Fruit fly (Drosophila melanogaster): ENCODE results near the gene Vap33.
A peak's percentile ranks its signal among the peaks of the same experiment; 100 is the strongest.

Gene Vap33

dm6 chrX:3931669-3932068 is 17.1 kb upstream of the Vap33 start (continued):
- TF ChIP-seq CG32532 (GFP tag; IDR thresholded peaks at IDR 0.05) (no peak; the same call in 1 of the 2 replicates), phol (tag; optimal IDR thresholded peaks at IDR 0.05) (peak; percentile 42), Usf (GFP tag; optimal IDR thresholded peaks at IDR 0.05) (no peak), Oli (tag; optimal IDR thresholded peaks at IDR 0.05) (peak; percentile 39), CG10321 (GFP tag; IDR thresholded peaks at IDR 0.05) (no peak), odd (GFP tag; optimal IDR thresholded peaks at IDR 0.05) (no peak), danr (GFP tag; IDR thresholded peaks at IDR 0.05) (no peak), onecut (GFP tag; IDR thresholded peaks at IDR 0.05) (no peak), CG18262 (tag; optimal IDR thresholded peaks at IDR 0.05) (peak; percentile 2), pan (optimal IDR thresholded peaks at IDR 0.05) (no peak), pan (GFP tag; optimal IDR thresholded peaks at IDR 0.05 in 1 of 2, IDR thresholded peaks at IDR 0.05 in 1 of 2) (no peak), fd96Cb (tag; optimal IDR thresholded peaks at IDR 0.05) (peak; percentile 31), lola (GFP tag; optimal IDR thresholded peaks at IDR 0.05) (peak in 1 of 3 experiments; percentile 18), Blimp-1 (GFP tag; optimal IDR thresholded peaks at IDR 0.05) (peak; percentile 35), B-H2 (GFP tag; optimal IDR thresholded peaks at IDR 0.05) (no peak), ken (GFP tag; IDR thresholded peaks at IDR 0.05) (0 out of 3 replicates have a peak, but pooled peaks have one; percentile 24), CG12659 (GFP tag; optimal IDR thresholded peaks at IDR 0.05) (peak; percentile 8), CG17829 (tag; optimal IDR thresholded peaks at IDR 0.05) (peak; percentile 19), sens (GFP tag) (peak; percentile 14), CG11696 (GFP tag; IDR thresholded peaks at IDR 0.05) (no peak), vvl (GFP tag; IDR thresholded peaks at IDR 0.05) (peak; percentile 40; the same call in 1 of the 2 replicates), CoRest (tag; optimal IDR thresholded peaks at IDR 0.05) (peak; percentile 17), Hmr (GFP tag; optimal IDR thresholded peaks at IDR 0.05) (no peak), Awh (GFP tag; IDR thresholded peaks at IDR 0.05) (no peak), Deaf1 (tag; optimal IDR thresholded peaks at IDR 0.05) (no peak), CG9932 (GFP tag; IDR thresholded peaks at IDR 0.05) (no peak; the same call in 1 of the 2 replicates), CG15269 (tag; optimal IDR thresholded peaks at IDR 0.05) (peak; percentile 11), CG3726 (GFP tag; IDR thresholded peaks at IDR 0.05) (no peak), dmrt11E (tag; optimal IDR thresholded peaks at IDR 0.05) (peak; percentile 6), trh (GFP tag; optimal IDR thresholded peaks at IDR 0.05) (no peak), repo (GFP tag; optimal IDR thresholded peaks at IDR 0.05) (no peak), Scr (GFP tag; IDR thresholded peaks at IDR 0.05; ENCODE audit: partially characterized antibody) (no peak), CG6254 (GFP tag; optimal IDR thresholded peaks at IDR 0.05) (no peak), Hsf (GFP tag; optimal IDR thresholded peaks at IDR 0.05) (no peak), CG14710 (tag; optimal IDR thresholded peaks at IDR 0.05) (peak; percentile 11), az2 (GFP tag; optimal IDR thresholded peaks at IDR 0.05) (peak; percentile 33), CG11093 (GFP tag; IDR thresholded peaks at IDR 0.05) (0 out of 3 replicates have a peak, but pooled peaks have one; percentile 37), gem (tag; optimal IDR thresholded peaks at IDR 0.05) (peak; percentile 55), HmgZ (tag; optimal IDR thresholded peaks at IDR 0.05) (no peak), Atf6 (GFP tag; IDR thresholded peaks at IDR 0.05) (no peak), gsb (GFP tag; IDR thresholded peaks at IDR 0.05) (no peak), CG3163 (GFP tag; optimal IDR thresholded peaks at IDR 0.05) (no peak), org-1 (GFP tag; optimal IDR thresholded peaks at IDR 0.05) (no peak), sisA (GFP tag; IDR thresholded peaks at IDR 0.05) (peak; percentile 49), Hr51 (GFP tag; optimal IDR thresholded peaks at IDR 0.05) (peak in 1 of 2 experiments; percentile 20), Doc2 (GFP tag; IDR thresholded peaks at IDR 0.05) (no peak), CG8924 (tag; optimal IDR thresholded peaks at IDR 0.05) (peak; percentile 13), ranshi (GFP tag; IDR thresholded peaks at IDR 0.05) (0 out of 2 replicates have a peak, but pooled peaks have one; percentile 33), row (GFP tag; IDR thresholded peaks at IDR 0.05) (peak; percentile 49; the same call in 1 of the 3 replicates), CG10959 (GFP tag; IDR thresholded peaks at IDR 0.05) (peak; percentile 14; the same call in 1 of the 2 replicates), jing (GFP tag; optimal IDR thresholded peaks at IDR 0.05) (peak; percentile 5)

Measured in whole organism, embryonic.